Worm (Caenorhabditis elegans): ENCODE results near the gene ttr-10.

DNA sequence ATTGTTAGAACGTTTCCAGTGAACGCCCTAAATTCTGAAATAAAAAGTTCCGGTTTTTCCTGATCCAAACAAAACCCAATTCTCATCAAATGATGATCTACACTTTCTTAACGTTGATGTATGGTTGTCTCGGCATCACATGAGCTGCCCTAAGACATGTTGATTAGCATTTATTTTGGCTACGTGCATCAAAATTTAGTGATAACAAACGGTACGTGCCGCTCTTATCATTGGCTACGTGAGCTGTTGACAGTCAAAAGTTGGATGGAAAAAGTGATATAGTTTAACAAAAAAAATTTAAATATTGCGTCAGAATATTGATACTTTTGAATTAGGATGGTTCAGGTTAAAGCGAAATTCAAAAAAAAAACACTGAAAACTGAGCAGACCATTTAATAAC, 5.7 kb downstream of the ttr-10 start:
- TF ChIP-seq dao-5 (tag; optimal IDR thresholded peaks at IDR 0.05) (no peak), him-1 (tag; optimal IDR thresholded peaks at IDR 0.05) (no peak)

Data from whole organism, L4/young adult.